Worm (Caenorhabditis elegans) whole organism, L4 larva: ENCODE results near the gene erfa-3.

Experiments used
- dve-1 ChIP-seq: sonication (generic microtip); optimal IDR thresholded peaks from 2 replicates; lab custom pipeline; 2017; ENCODE audit warnings: antibody characterized with exemption, mild to moderate bottlenecking, missing genetic modification characterization, missing compliant biosample characterization; ENCODE audit not compliant: insufficient read depth
- hlh-30 ChIP-seq: sonication (generic microtip); optimal IDR thresholded peaks from 2 replicates; lab custom pipeline; 2017; ENCODE audit warnings: antibody characterized with exemption, mild to moderate bottlenecking, missing genetic modification characterization, missing compliant biosample characterization; ENCODE audit not compliant: insufficient read depth
- mdl-1 ChIP-seq, 2 experiments: fragments of 150-350 bp in 1 of 2; sonication (generic microtip) in 1 of 2; optimal IDR thresholded peaks; 2 replicates each; lab custom pipeline; 2014 to 2017; ENCODE audit warnings: missing biosample characterization in 2 of 2, missing genetic modification characterization in 2 of 2
- mep-1 ChIP-seq: fragments of 150-350 bp; sonication (generic microtip); optimal IDR thresholded peaks from 3 replicates; lab custom pipeline; 2014; ENCODE audit warnings: missing biosample characterization, missing genetic modification characterization
- nhr-77 ChIP-seq: fragments of 150-350 bp; optimal IDR thresholded peaks from 2 replicates; lab custom pipeline; 2014; ENCODE audit warnings: missing biosample characterization, missing genetic modification characterization
- zfp-2 ChIP-seq: sonication (generic microtip); optimal IDR thresholded peaks from 2 replicates; lab custom pipeline; 2016; ENCODE audit warnings: mild to moderate bottlenecking, missing genetic modification characterization, missing compliant biosample characterization

ce11 chrV:11140326-11140725 is 27.4 kb upstream of the erfa-3 start:
- TF ChIP-seq nhr-77 (tag; lab: Kevin White, UChicago), result no peak
- TF ChIP-seq mep-1 (tag; lab: Kevin White, UChicago), result peak; percentile 23
- peak; percentile 12 for TF ChIP-seq dve-1
- peak in 1 of 2 experiments; percentile 48 for TF ChIP-seq mdl-1 (tag; optimal IDR thresholded peaks at IDR 0.05; lab: Kevin White, UChicago)
- TF ChIP-seq zfp-2 (tag; lab: Kevin White, UChicago), result no peak
- TF ChIP-seq hlh-30 (tag; lab: Kevin White, UChicago), result peak; percentile 21
